Worm (Caenorhabditis elegans) whole organism, L1 larva: ENCODE data around the gene rme-6.

Source experiments
- Y116A8C.19 ChIP-seq: sonication (generic microtip); optimal IDR thresholded peaks from 2 replicates; lab custom pipeline; 2016; ENCODE audit warnings: missing compliant biosample characterization, missing genetic modification characterization, borderline replicate concordance
- aha-1 ChIP-seq: fragments of 150-350 bp; optimal IDR thresholded peaks from 2 replicates; lab custom pipeline; 2014; ENCODE audit warnings: missing biosample characterization, missing genetic modification characterization
- alr-1 ChIP-seq: fragments of 200-800 bp; sonication (Bioruptor generic); optimal IDR thresholded peaks from 2 replicates; lab custom pipeline; 2018; ENCODE audit warnings: borderline replicate concordance, mild to moderate bottlenecking, missing genetic modification characterization, missing compliant biosample characterization
- ceh-8 ChIP-seq: fragments of 200-800 bp; sonication (Bioruptor generic); optimal IDR thresholded peaks from 2 replicates; lab custom pipeline; 2018; ENCODE audit warnings: mild to moderate bottlenecking, missing genetic modification characterization, moderate library complexity, missing compliant biosample characterization
- ceh-82 ChIP-seq, 3 experiments: fragments of 150-350 bp in 1 of 3; sonication (generic microtip) in 2 of 3; optimal IDR thresholded peaks; 2 replicates each; lab custom pipeline; 2014 to 2017; ENCODE audit warnings: missing biosample characterization in 3 of 3, missing genetic modification characterization in 3 of 3
- ces-1 ChIP-seq: fragments of 150-350 bp; optimal IDR thresholded peaks from 2 replicates; lab custom pipeline; 2014; ENCODE audit warnings: missing biosample characterization, missing genetic modification reagents, missing genetic modification characterization
- dsc-1 ChIP-seq: sonication (generic microtip); optimal IDR thresholded peaks from 2 replicates; lab custom pipeline; 2016; ENCODE audit warnings: mild to moderate bottlenecking, missing genetic modification characterization, missing compliant biosample characterization
- efl-1 ChIP-seq, 4 experiments: fragments of 150-350 bp; optimal IDR thresholded peaks in 3 of 4; peaks in 1 of 4; 1 replicate in 1 of 4; 2 replicates in 3 of 4; lab custom pipeline; 2014; ENCODE audit warnings: missing biosample characterization in 2 of 4, missing genetic modification characterization in 2 of 4, missing genetic modification reagents in 2 of 4
- efl-3 ChIP-seq: fragments of 200-800 bp; sonication (Bioruptor generic); optimal IDR thresholded peaks from 2 replicates; lab custom pipeline; 2018; ENCODE audit warnings: mild to moderate bottlenecking, missing genetic modification characterization, missing compliant biosample characterization
- egl-13 ChIP-seq: sonication (generic microtip); optimal IDR thresholded peaks from 2 replicates; lab custom pipeline; 2016; ENCODE audit warnings: missing genotype, missing genetic modification reagents, missing genetic modification characterization, missing compliant biosample characterization
- elt-3 ChIP-seq, 6 experiments: fragments of 150-350 bp in 1 of 6; sonication (generic microtip); optimal IDR thresholded peaks; 2 replicates each; lab custom pipeline; 2017 to 2018; ENCODE audit warnings: missing biosample characterization in 6 of 6, missing genetic modification characterization in 6 of 6, inconsistent platforms in 1 of 6
- ets-5 ChIP-seq: fragments of 200-800 bp; sonication (Bioruptor generic); IDR thresholded peaks from 2 replicates; pipeline ENCODE4 v1.3.6; 2022; ENCODE audit warnings: missing genetic modification characterization, missing compliant biosample characterization
- fkh-10 ChIP-seq: sonication (generic microtip); optimal IDR thresholded peaks from 2 replicates; lab custom pipeline; 2017; ENCODE audit warnings: missing biosample characterization, missing genetic modification reagents, missing genetic modification characterization
- fkh-8 ChIP-seq: sonication (generic microtip); optimal IDR thresholded peaks from 2 replicates; lab custom pipeline; 2016; ENCODE audit warnings: mild to moderate bottlenecking, missing genetic modification characterization, missing compliant biosample characterization
- fos-1 ChIP-seq: fragments of 150-350 bp; optimal IDR thresholded peaks from 2 replicates; lab custom pipeline; 2014; ENCODE audit warnings: missing biosample characterization, missing genetic modification characterization
- hlh-17 ChIP-seq: fragments of 200-800 bp; sonication (Bioruptor generic); optimal IDR thresholded peaks from 2 replicates; lab custom pipeline; 2018; ENCODE audit warnings: missing genetic modification characterization, mild to moderate bottlenecking, missing compliant biosample characterization, moderate library complexity, borderline replicate concordance
- irx-1 ChIP-seq: sonication (generic microtip); optimal IDR thresholded peaks from 2 replicates; lab custom pipeline; 2016; ENCODE audit warnings: missing genetic modification characterization, missing compliant biosample characterization
- jun-1 ChIP-seq: fragments of 150-350 bp; optimal IDR thresholded peaks from 2 replicates; lab custom pipeline; 2014; ENCODE audit warnings: missing biosample characterization, missing genetic modification reagents, missing genetic modification characterization
- lin-13 ChIP-seq: fragments of 150-350 bp; optimal IDR thresholded peaks from 2 replicates; lab custom pipeline; 2014; ENCODE audit warnings: missing biosample characterization, missing genetic modification reagents, missing genetic modification characterization
- lin-14 ChIP-seq: fragments of 200-800 bp; sonication (Bioruptor generic); optimal IDR thresholded peaks from 2 replicates; lab custom pipeline; 2018; ENCODE audit warnings: mild to moderate bottlenecking, missing genetic modification characterization, moderate library complexity, missing compliant biosample characterization
- lin-35 ChIP-seq, 2 experiments: fragments of 150-350 bp; optimal IDR thresholded peaks; 2 replicates each; lab custom pipeline; 2014; ENCODE audit warnings: missing biosample characterization in 2 of 2, missing genetic modification characterization in 2 of 2, missing genetic modification reagents in 2 of 2
- lsy-2 ChIP-seq, 2 experiments: fragments of 150-350 bp; optimal IDR thresholded peaks; 2 replicates each; lab custom pipeline; 2014; ENCODE audit warnings: missing biosample characterization in 2 of 2, missing genetic modification characterization in 2 of 2
- mdl-1 ChIP-seq, 2 experiments: fragments of 150-350 bp; optimal IDR thresholded peaks; 2 replicates each; lab custom pipeline; 2014 to 2017; ENCODE audit warnings: missing biosample characterization in 2 of 2, missing genetic modification characterization in 2 of 2, inconsistent platforms in 1 of 2
- mef-2 ChIP-seq: fragments of 150-350 bp; optimal IDR thresholded peaks from 2 replicates; lab custom pipeline; 2014; ENCODE audit warnings: missing biosample characterization, missing genetic modification characterization
- mep-1 ChIP-seq: fragments of 150-350 bp; optimal IDR thresholded peaks from 2 replicates; lab custom pipeline; 2014; ENCODE audit warnings: missing biosample characterization, missing genetic modification characterization
- nhr-12 ChIP-seq: sonication (generic microtip); optimal IDR thresholded peaks from 2 replicates; lab custom pipeline; 2017; ENCODE audit warnings: missing biosample characterization, missing genetic modification characterization
- nhr-19 ChIP-seq: fragments of 200-800 bp; sonication (Bioruptor generic); conservative IDR thresholded peaks from 2 replicates; pipeline ENCODE4 v1.3.6; 2022; ENCODE audit warnings: missing genetic modification characterization, missing compliant biosample characterization
- nhr-47 ChIP-seq: sonication (generic microtip); optimal IDR thresholded peaks from 2 replicates; lab custom pipeline; 2016; ENCODE audit warnings: mild to moderate bottlenecking, missing genetic modification characterization, moderate library complexity, missing compliant biosample characterization
- nhr-71 ChIP-seq: sonication (generic microtip); optimal IDR thresholded peaks from 2 replicates; lab custom pipeline; 2016; ENCODE audit warnings: mild to moderate bottlenecking, missing genetic modification characterization, moderate library complexity, missing compliant biosample characterization
- rnt-1 ChIP-seq: sonication (generic microtip); optimal IDR thresholded peaks from 2 replicates; lab custom pipeline; 2016; ENCODE audit warnings: mild to moderate bottlenecking, missing genetic modification characterization, moderate library complexity, missing compliant biosample characterization
- skn-1 ChIP-seq: fragments of 150-350 bp; optimal IDR thresholded peaks from 2 replicates; lab custom pipeline; 2014; ENCODE audit warnings: missing biosample characterization, missing genetic modification characterization
- snu-23 ChIP-seq: sonication (generic microtip); optimal IDR thresholded peaks from 2 replicates; lab custom pipeline; 2016; ENCODE audit warnings: missing genetic modification characterization, missing compliant biosample characterization
- swsn-7 ChIP-seq: sonication (generic microtip); optimal IDR thresholded peaks from 2 replicates; lab custom pipeline; 2016; ENCODE audit warnings: missing genetic modification characterization, missing compliant biosample characterization
- tbx-2 ChIP-seq: sonication (generic microtip); optimal IDR thresholded peaks from 2 replicates; lab custom pipeline; 2016; ENCODE audit warnings: missing genetic modification characterization, missing compliant biosample characterization
- unc-130 ChIP-seq: fragments of 150-350 bp; optimal IDR thresholded peaks from 2 replicates; lab custom pipeline; 2017; ENCODE audit warnings: missing biosample characterization, missing genetic modification characterization, inconsistent platforms
- unc-86 ChIP-seq: sonication (generic microtip); optimal IDR thresholded peaks from 2 replicates; lab custom pipeline; 2016; ENCODE audit warnings: missing genetic modification characterization, missing compliant biosample characterization
- xbp-1 ChIP-seq: sonication (generic microtip); optimal IDR thresholded peaks from 2 replicates; lab custom pipeline; 2016; ENCODE audit warnings: missing genetic modification characterization, missing compliant biosample characterization
- zip-4 ChIP-seq: fragments of 200-800 bp; sonication (Bioruptor generic); optimal IDR thresholded peaks from 2 replicates; lab custom pipeline; 2018; ENCODE audit warnings: mild to moderate bottlenecking, missing genetic modification characterization, moderate library complexity, missing compliant biosample characterization
- ztf-11 ChIP-seq, 2 experiments: sonication (generic microtip); optimal IDR thresholded peaks; 2 replicates each; lab custom pipeline; 2016 to 2017; ENCODE audit warnings: missing genetic modification characterization in 2 of 2, missing biosample characterization in 1 of 2, missing compliant biosample characterization in 1 of 2
- ztf-4 ChIP-seq: fragments of 150-350 bp; optimal IDR thresholded peaks from 2 replicates; lab custom pipeline; 2014; ENCODE audit warnings: missing biosample characterization, missing genetic modification characterization

Gene rme-6

DNA sequence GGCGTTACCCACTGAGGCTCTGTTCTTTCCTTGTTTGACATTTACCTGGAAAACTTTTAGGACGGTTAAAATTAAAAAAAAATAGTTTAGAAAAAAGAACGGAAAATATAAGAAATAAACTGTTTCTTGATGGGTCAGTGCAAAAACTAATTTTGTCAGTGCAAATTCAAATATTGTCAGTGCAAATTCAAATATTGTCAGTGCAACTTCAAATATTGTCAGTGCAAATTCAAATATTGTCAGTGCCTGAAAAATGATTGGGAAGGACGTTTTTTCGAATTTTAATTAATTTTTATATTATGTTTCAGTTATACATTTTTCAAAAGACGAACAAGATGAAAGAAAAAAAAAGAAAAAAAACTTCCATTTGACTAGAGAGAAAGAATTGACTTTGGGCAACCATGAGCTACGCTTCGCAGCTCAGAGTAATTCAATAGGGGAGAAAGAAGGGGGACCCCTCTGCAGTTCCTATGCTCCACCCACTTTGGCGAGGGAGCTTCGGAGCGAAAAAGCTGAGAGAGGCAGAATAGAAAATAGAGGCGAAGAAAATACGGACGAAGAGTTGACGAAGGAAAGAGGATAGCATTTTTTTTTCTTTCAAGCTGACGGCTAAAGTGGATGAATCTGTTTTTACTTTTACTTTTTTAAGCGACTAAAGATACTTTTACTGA lies 34.4 kb upstream of the rme-6 start, which contains the start of gene unc-1:
TSS of gene unc-1 (minus strand) at position 51 of the 671 bp plus-strand sequence.
- TF ChIP-seq swsn-7, result peak; percentile 24
- TF ChIP-seq fkh-10 (GFP tag; lab: Kevin White, UChicago), result peak; percentile 36
- no peak for TF ChIP-seq ets-5 (GFP tag; lab: Robert Waterston, UW)
- TF ChIP-seq nhr-47 (tag; lab: Kevin White, UChicago), result peak; percentile 31
- TF ChIP-seq alr-1, result no peak
- peak; percentile 25 for TF ChIP-seq rnt-1 (tag; lab: Kevin White, UChicago)
- peak; percentile 28 for TF ChIP-seq nhr-71 (tag; lab: Kevin White, UChicago)
- TF ChIP-seq unc-86 (tag; lab: Kevin White, UChicago), result peak; percentile 31
- no peak for TF ChIP-seq nhr-12 (tag; lab: Kevin White, UChicago)
- TF ChIP-seq mep-1 (tag; lab: Kevin White, UChicago), result peak; percentile 37
- TF ChIP-seq dsc-1 (tag; lab: Kevin White, UChicago), result peak; percentile 21
- peak; percentile 12 for TF ChIP-seq tbx-2 (tag; lab: Kevin White, UChicago)
- TF ChIP-seq snu-23 (GFP tag; lab: Kevin White, UChicago), result peak; percentile 15
- peak; percentile 62 for TF ChIP-seq ces-1
- peak in 1 of 3 experiments; percentile 55 for TF ChIP-seq ceh-82 (tag; optimal IDR thresholded peaks at IDR 0.05; lab: Kevin White, UChicago)
- TF ChIP-seq skn-1, result peak; percentile 17
- TF ChIP-seq lsy-2 (tag; optimal IDR thresholded peaks at IDR 0.05; lab: Kevin White, UChicago), result peak; percentile 13 to 37
- TF ChIP-seq fos-1 (tag; lab: Kevin White, UChicago), result no peak
- peak; percentile 87 for TF ChIP-seq lin-14

DNA sequence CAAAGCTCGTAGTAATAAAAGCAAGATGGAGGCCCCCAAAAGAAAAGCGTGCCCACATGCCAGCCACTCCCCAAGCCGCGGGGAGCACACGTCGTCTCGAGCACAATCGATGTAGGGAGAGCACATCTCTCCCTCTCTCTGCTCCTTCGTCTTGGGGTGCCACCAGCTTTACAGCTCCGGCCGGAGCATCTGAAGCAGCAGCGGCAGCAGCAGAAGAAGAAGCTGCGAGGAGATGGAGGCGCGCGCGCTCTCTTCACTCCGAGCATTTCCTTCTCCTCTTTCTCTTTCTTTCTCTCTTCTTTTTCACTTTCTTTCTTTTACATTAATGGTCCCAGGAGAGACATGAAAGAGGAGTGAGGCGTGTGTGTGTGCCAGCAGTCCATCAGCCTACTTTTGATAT lies 32.9 kb upstream of the rme-6 start:
- no peak for TF ChIP-seq nhr-12 (tag; lab: Kevin White, UChicago)
- TF ChIP-seq tbx-2 (tag; lab: Kevin White, UChicago), result peak; percentile 68
- TF ChIP-seq jun-1 (tag; lab: Kevin White, UChicago), result peak; percentile 11
- peak; percentile 24 for TF ChIP-seq mef-2
- peak; percentile 64 for TF ChIP-seq rnt-1 (tag; lab: Kevin White, UChicago)
- TF ChIP-seq aha-1 (tag; lab: Kevin White, UChicago), result no peak
- peak; percentile 44 for TF ChIP-seq nhr-19
- peak; percentile 42 for TF ChIP-seq mep-1 (tag; lab: Kevin White, UChicago)
- no peak for TF ChIP-seq hlh-17
- TF ChIP-seq lsy-2 (tag; optimal IDR thresholded peaks at IDR 0.05; lab: Kevin White, UChicago), result peak in 1 of 2 experiments; percentile 49
- TF ChIP-seq fkh-8 (tag; lab: Kevin White, UChicago), result peak; percentile 66
- TF ChIP-seq xbp-1, result peak; percentile 21
- TF ChIP-seq nhr-71 (tag; lab: Kevin White, UChicago), result peak; percentile 77
- peak; percentile 65 for TF ChIP-seq snu-23 (GFP tag; lab: Kevin White, UChicago)
- peak; percentile 70 for TF ChIP-seq nhr-47 (tag; lab: Kevin White, UChicago)
- TF ChIP-seq egl-13 (tag; lab: Kevin White, UChicago), result peak; percentile 36
- peak in 1 of 2 experiments; percentile 35 for TF ChIP-seq lin-35 (GFP tag; optimal IDR thresholded peaks at IDR 0.05; lab: Kevin White, UChicago)
- peak; percentile 57 for TF ChIP-seq unc-86 (tag; lab: Kevin White, UChicago)
- TF ChIP-seq Y116A8C.19, result no peak
- TF ChIP-seq unc-130 (tag; lab: Kevin White, UChicago), result no peak
- TF ChIP-seq ceh-8 (GFP tag; lab: Kevin White, UChicago), result peak; percentile 66
- TF ChIP-seq lin-13 (GFP tag; lab: Kevin White, UChicago), result no peak
- peak in 1 of 2 experiments; percentile 20 for TF ChIP-seq efl-1 (optimal IDR thresholded peaks at IDR 0.05; lab: Kevin White, UChicago)
- peak in 1 of 2 experiments; percentile 92 for TF ChIP-seq efl-1 (GFP tag; optimal IDR thresholded peaks at IDR 0.05 in 1 of 2; lab: Kevin White, UChicago)
- peak; percentile 62 for TF ChIP-seq swsn-7
- TF ChIP-seq ztf-11 (tag; optimal IDR thresholded peaks at IDR 0.05; lab: Kevin White, UChicago), result peak in 1 of 2 experiments; percentile 17
- peak; percentile 73 for TF ChIP-seq dsc-1 (tag; lab: Kevin White, UChicago)
- TF ChIP-seq elt-3 (tag; optimal IDR thresholded peaks at IDR 0.05; lab: Kevin White, UChicago), result no peak
- TF ChIP-seq ztf-4, result peak; percentile 22
- TF ChIP-seq lin-14, result peak; percentile 91
- TF ChIP-seq skn-1, result peak; percentile 86
- no peak for TF ChIP-seq efl-3
- TF ChIP-seq irx-1 (tag; lab: Kevin White, UChicago), result peak; percentile 23
- TF ChIP-seq fkh-10 (GFP tag; lab: Kevin White, UChicago), result peak; percentile 79
- peak in 1 of 2 experiments; percentile 31 for TF ChIP-seq mdl-1 (tag; optimal IDR thresholded peaks at IDR 0.05; lab: Kevin White, UChicago)
- no peak for TF ChIP-seq zip-4
- TF ChIP-seq ceh-82 (tag; optimal IDR thresholded peaks at IDR 0.05; lab: Kevin White, UChicago), result peak; percentile 4 to 51 (median 43)
- TF ChIP-seq, all 84 proteins: peak for 27
